Fruit fly (Drosophila melanogaster) whole organism, embryonic: ENCODE data around the gene pigs.
A peak's percentile ranks its signal among the peaks of the same experiment; 100 is the strongest.

ENCODE experiments used
- Abd-B ChIP-seq: fragments of 200-800 bp; sonication (Bioruptor generic); optimal IDR thresholded peaks from 2 replicates; lab custom pipeline; 2018; ENCODE audit warnings: missing biosample characterization, mild to moderate bottlenecking, missing genetic modification characterization, moderate library complexity
- Atf-2 ChIP-seq: fragments of 200-800 bp; sonication (Bioruptor generic); optimal IDR thresholded peaks from 2 replicates; lab custom pipeline; 2016; ENCODE audit warnings: missing biosample characterization, missing genetic modification characterization
- Blimp-1 ChIP-seq: fragments of 200-800 bp; sonication (Bioruptor generic); optimal IDR thresholded peaks from 3 replicates; lab custom pipeline; 2018; ENCODE audit warnings: missing biosample characterization, missing genetic modification characterization, mild to moderate bottlenecking, moderate library complexity, missing genetic modification reagents
- CG10366 ChIP-seq: fragments of 200-800 bp; sonication (Bioruptor generic); IDR thresholded peaks from 2 replicates; pipeline ENCODE4 v1.3.6; 2022; ENCODE audit warnings: missing biosample characterization, missing genetic modification characterization
- CG11247 ChIP-seq: fragments of 200-800 bp; sonication (Bioruptor generic); IDR thresholded peaks from 2 replicates; pipeline ENCODE4 v1.3.6; 2022; ENCODE audit warnings: missing biosample characterization, missing genetic modification characterization
- CG12942 ChIP-seq: fragments of 200-800 bp; sonication (Bioruptor generic); optimal IDR thresholded peaks from 3 replicates; lab custom pipeline; 2016; ENCODE audit warnings: missing biosample characterization, missing genetic modification characterization
- CG13775 ChIP-seq: fragments of 200-800 bp; sonication (Bioruptor generic); optimal IDR thresholded peaks from 3 replicates; lab custom pipeline; 2017; ENCODE audit warnings: missing biosample characterization, mild to moderate bottlenecking, missing genetic modification characterization
- CG14441 ChIP-seq: fragments of 200-800 bp; sonication (Bioruptor generic); IDR thresholded peaks from 2 replicates; pipeline ENCODE4 v1.3.6; 2022; ENCODE audit warnings: missing biosample characterization, missing genetic modification characterization
- CG14667 ChIP-seq: fragments of 200-800 bp; sonication (Bioruptor generic); IDR thresholded peaks from 2 replicates; pipeline ENCODE4 v1.3.6; 2022; ENCODE audit warnings: missing biosample characterization, missing genetic modification characterization
- CG14965 ChIP-seq: fragments of 200-800 bp; sonication (Bioruptor generic); optimal IDR thresholded peaks from 2 replicates; lab custom pipeline; 2016; ENCODE audit warnings: missing biosample characterization, missing genetic modification characterization, borderline replicate concordance
- CG15514 ChIP-seq: fragments of 200-800 bp; sonication (Bioruptor generic); optimal IDR thresholded peaks from 3 replicates; lab custom pipeline; 2017; ENCODE audit warnings: missing biosample characterization, missing genetic modification characterization, mild to moderate bottlenecking, moderate library complexity, missing genetic modification reagents
- CG15601 ChIP-seq: fragments of 200-800 bp; sonication (Bioruptor generic); optimal IDR thresholded peaks from 3 replicates; lab custom pipeline; 2019; ENCODE audit warnings: missing biosample characterization, mild to moderate bottlenecking, missing genetic modification characterization, moderate library complexity
- CG17359 ChIP-seq: fragments of 200-800 bp; sonication (Bioruptor generic); optimal IDR thresholded peaks from 3 replicates; lab custom pipeline; 2018; ENCODE audit warnings: missing biosample characterization, mild to moderate bottlenecking, missing genetic modification characterization, moderate library complexity
- CG17361 ChIP-seq: fragments of 200-800 bp; sonication (Bioruptor generic); IDR thresholded peaks from 3 replicates; pipeline ENCODE4 v1.3.6; 2022; ENCODE audit warnings: missing biosample characterization, missing genetic modification characterization
- CG17829 ChIP-seq: fragments of 200-800 bp; optimal IDR thresholded peaks from 2 replicates; lab custom pipeline; 2019; ENCODE audit warnings: missing biosample characterization, mild to moderate bottlenecking, missing genetic modification characterization, moderate library complexity
- CG32532 ChIP-seq: fragments of 200-800 bp; sonication (Bioruptor generic); IDR thresholded peaks from 2 replicates; pipeline ENCODE4 v1.3.6; 2022; ENCODE audit warnings: missing biosample characterization, missing genetic modification characterization
- CG32767 ChIP-seq: fragments of 200-800 bp; sonication (Bioruptor generic); IDR thresholded peaks from 2 replicates; pipeline ENCODE4 v1.3.6; 2022; ENCODE audit warnings: missing biosample characterization, missing genetic modification characterization
- CG3995 ChIP-seq: fragments of 200-800 bp; sonication (Bioruptor generic); optimal IDR thresholded peaks from 3 replicates; lab custom pipeline; 2016; ENCODE audit warnings: missing biosample characterization, missing genetic modification characterization
- CG4328 ChIP-seq: fragments of 200-800 bp; sonication (Bioruptor generic); optimal IDR thresholded peaks from 3 replicates; lab custom pipeline; 2017; ENCODE audit warnings: missing biosample characterization, missing genetic modification reagents, missing genetic modification characterization
- CG4730 ChIP-seq: fragments of 200-800 bp; sonication (Bioruptor generic); IDR thresholded peaks from 2 replicates; pipeline ENCODE4 v1.3.6; 2022; ENCODE audit warnings: missing biosample characterization, missing genetic modification characterization
- CG5180 ChIP-seq: fragments of 200-800 bp; sonication (Bioruptor generic); optimal IDR thresholded peaks from 3 replicates; lab custom pipeline; 2017; ENCODE audit warnings: missing biosample characterization, missing genetic modification characterization, mild to moderate bottlenecking, moderate library complexity, missing genetic modification reagents
- CG7745 ChIP-seq: fragments of 200-800 bp; sonication (Bioruptor generic); optimal IDR thresholded peaks from 2 replicates; lab custom pipeline; 2018; ENCODE audit warnings: missing biosample characterization, mild to moderate bottlenecking, missing genetic modification characterization, moderate library complexity
- CG8944 ChIP-seq: fragments of 200-800 bp; sonication (Bioruptor generic); optimal IDR thresholded peaks from 3 replicates; lab custom pipeline; 2016; ENCODE audit warnings: missing biosample characterization, missing genetic modification characterization
- CG9876 ChIP-seq: fragments of 200-800 bp; sonication (Bioruptor generic); optimal IDR thresholded peaks from 2 replicates; lab custom pipeline; 2016; ENCODE audit warnings: missing biosample characterization, missing genetic modification characterization
- CTCF ChIP-seq: fragments of 200-800 bp; sonication (Bioruptor generic); optimal IDR thresholded peaks from 2 replicates; lab custom pipeline; 2017; ENCODE audit warnings: missing biosample characterization, mild to moderate bottlenecking, missing genetic modification characterization, moderate library complexity
- Doc3 ChIP-seq: fragments of 200-800 bp; sonication (Bioruptor generic); IDR thresholded peaks from 3 replicates; pipeline ENCODE4 v1.3.6; 2022; ENCODE audit warnings: missing biosample characterization, missing genetic modification characterization; ENCODE audit not compliant: partially characterized antibody
- E2f1 ChIP-seq: fragments of 200-800 bp; sonication (Bioruptor generic); IDR thresholded peaks from 2 replicates; pipeline ENCODE4 v1.3.6; 2022; ENCODE audit warnings: missing biosample characterization, missing genetic modification characterization
- Gsc ChIP-seq: fragments of 200-800 bp; sonication (Bioruptor generic); IDR thresholded peaks from 2 replicates; pipeline ENCODE4 v1.3.6; 2022; ENCODE audit warnings: missing biosample characterization, missing genetic modification characterization
- H2.0 ChIP-seq: fragments of 200-800 bp; sonication (Bioruptor generic); IDR thresholded peaks from 2 replicates; pipeline ENCODE4 v1.3.6; 2022; ENCODE audit warnings: missing biosample characterization, missing genetic modification characterization
- NFAT ChIP-seq: fragments of 200-800 bp; sonication (Bioruptor generic); IDR thresholded peaks from 2 replicates; pipeline ENCODE4 v1.3.6; 2022; ENCODE audit warnings: missing biosample characterization, missing genetic modification characterization
- Oli ChIP-seq: fragments of 200-800 bp; sonication (Bioruptor generic); optimal IDR thresholded peaks from 2 replicates; lab custom pipeline; 2018; ENCODE audit warnings: missing biosample characterization, mild to moderate bottlenecking, missing genetic modification characterization, moderate library complexity
- Sry-β ChIP-seq: fragments of 200-800 bp; sonication (Bioruptor generic); optimal IDR thresholded peaks from 2 replicates; lab custom pipeline; 2018; ENCODE audit warnings: missing biosample characterization, mild to moderate bottlenecking, missing genetic modification characterization, moderate library complexity
- Stat92E ChIP-seq, 3 experiments: fragments of >200 bp in 2 of 3; fragments of 200-800 bp in 1 of 3; sonication (Bioruptor generic) in 1 of 3; optimal IDR thresholded peaks; 2 replicates each; lab custom pipeline; 2017 to 2019; ENCODE audit warnings: missing biosample characterization in 3 of 3, missing genetic modification characterization in 3 of 3, mild to moderate bottlenecking in 1 of 3, moderate library complexity in 1 of 3
- ab ChIP-seq: fragments of 200-800 bp; sonication (Bioruptor generic); optimal IDR thresholded peaks from 2 replicates; lab custom pipeline; 2016; ENCODE audit warnings: missing biosample characterization, missing genetic modification characterization
- az2 ChIP-seq: fragments of 200-800 bp; sonication (Bioruptor generic); optimal IDR thresholded peaks from 3 replicates; lab custom pipeline; 2016; ENCODE audit warnings: missing biosample characterization, missing genetic modification characterization
- bab2 ChIP-seq: fragments of 200-800 bp; sonication (Bioruptor generic); optimal IDR thresholded peaks from 2 replicates; lab custom pipeline; 2016; ENCODE audit warnings: missing biosample characterization, missing genetic modification characterization
- esg ChIP-seq: fragments of 200-800 bp; sonication (Bioruptor generic); conservative IDR thresholded peaks from 2 replicates; pipeline ENCODE4 v1.3.6; 2022; ENCODE audit warnings: missing biosample characterization, missing genetic modification characterization
- eve ChIP-seq, 2 experiments: fragments of >200 bp; optimal IDR thresholded peaks; 2 replicates each; lab custom pipeline; 2017; ENCODE audit warnings: missing biosample characterization in 2 of 2, missing genetic modification characterization in 2 of 2
- fru ChIP-seq: fragments of >200 bp; optimal IDR thresholded peaks from 2 replicates; lab custom pipeline; 2017
- kni ChIP-seq: fragments of 200-800 bp; sonication (Bioruptor generic); optimal IDR thresholded peaks from 3 replicates; lab custom pipeline; 2017; ENCODE audit warnings: mild to moderate bottlenecking, missing biosample characterization, missing genetic modification reagents, missing genetic modification characterization
- knrl ChIP-seq: fragments of 200-800 bp; sonication (Bioruptor generic); IDR thresholded peaks from 3 replicates; pipeline ENCODE4 v1.3.6; 2022; ENCODE audit warnings: missing biosample characterization, missing genetic modification characterization; ENCODE audit not compliant: partially characterized antibody
- pho ChIP-seq: fragments of 200-800 bp; sonication (Bioruptor generic); optimal IDR thresholded peaks from 2 replicates; lab custom pipeline; 2016; ENCODE audit warnings: missing biosample characterization, missing genetic modification characterization
- prd ChIP-seq, 3 experiments: fragments of >200 bp in 2 of 3; fragments of 200-800 bp in 1 of 3; sonication (Bioruptor generic) in 1 of 3; optimal IDR thresholded peaks in 2 of 3; IDR thresholded peaks in 1 of 3; 2 replicates in 2 of 3; 3 replicates in 1 of 3; pipeline versions ENCODE4 v1.3.6 to Lab custom; 2017 to 2022; ENCODE audit warnings: missing biosample characterization in 1 of 3, missing genetic modification characterization in 1 of 3
- rib ChIP-seq: fragments of 200-800 bp; sonication (Bioruptor generic); IDR thresholded peaks from 2 replicates; pipeline ENCODE4 v1.3.6; 2022; ENCODE audit warnings: missing biosample characterization, missing genetic modification characterization
- sens-2 ChIP-seq: fragments of 200-800 bp; sonication (Bioruptor generic); IDR thresholded peaks from 2 replicates; pipeline ENCODE4 v1.3.6; 2022; ENCODE audit warnings: missing biosample characterization, missing genetic modification characterization
- seq ChIP-seq: fragments of 200-800 bp; sonication (Bioruptor generic); IDR thresholded peaks from 2 replicates; pipeline ENCODE4 v1.3.6; 2022; ENCODE audit warnings: missing biosample characterization, missing genetic modification characterization
- sim ChIP-seq: fragments of 200-800 bp; sonication (Bioruptor generic); IDR thresholded peaks from 2 replicates; pipeline ENCODE4 v1.3.6; 2022; ENCODE audit warnings: missing biosample characterization, missing genetic modification characterization
- toy ChIP-seq: fragments of 200-800 bp; sonication (Bioruptor generic); IDR thresholded peaks from 2 replicates; pipeline ENCODE4 v1.3.6; 2022; ENCODE audit warnings: missing biosample characterization, missing genetic modification characterization
- tx ChIP-seq: fragments of 200-800 bp; sonication (Bioruptor generic); optimal IDR thresholded peaks from 2 replicates; lab custom pipeline; 2016; ENCODE audit warnings: missing biosample characterization, missing genetic modification characterization
- zfh1 ChIP-seq: fragments of 200-800 bp; sonication (Bioruptor generic); IDR thresholded peaks from 3 replicates; pipeline ENCODE4 v1.3.6; 2022; ENCODE audit warnings: missing biosample characterization, missing genetic modification characterization

Gene pigs

DNA sequence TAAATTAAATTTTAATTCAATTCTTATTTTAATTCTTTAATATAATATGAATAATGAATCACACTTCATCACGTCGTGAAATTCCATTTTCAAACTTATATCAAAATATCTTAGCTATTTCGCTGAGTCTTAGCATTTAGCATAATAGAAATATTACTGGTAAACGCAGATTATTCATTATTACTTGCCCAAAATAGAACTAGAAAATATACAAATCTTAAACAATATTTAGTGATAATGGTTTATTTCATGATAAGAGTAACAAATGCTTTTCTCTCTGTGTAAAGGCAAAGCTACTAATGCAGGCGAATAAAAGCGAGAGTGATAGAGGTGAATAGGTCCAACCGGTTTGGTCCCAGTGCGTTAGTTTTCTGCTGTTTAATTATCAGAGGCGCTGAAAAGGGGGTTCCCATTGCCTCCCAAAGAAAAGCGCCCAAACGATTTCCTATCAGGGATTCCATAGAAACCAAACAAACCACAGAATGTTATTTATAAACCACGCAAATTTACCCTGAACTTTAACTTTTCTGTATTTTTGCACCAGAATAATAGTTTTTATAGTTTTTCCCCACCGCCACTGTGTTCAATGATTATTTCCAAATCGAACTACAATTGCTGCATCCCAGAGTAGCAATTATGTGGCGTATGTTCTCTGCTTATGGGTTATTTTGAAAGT, 63.2 kb downstream of the pigs start (continued):
- TF ChIP-seq CG11247 (GFP tag; lab: Robert Waterston, UW) (no peak), CG32532 (peak; percentile 72), CG10366 (peak; percentile 24; the same call in 1 of the 2 replicates), bab2 (GFP tag; lab: Kevin White, UChicago) (peak; percentile 0), rib (GFP tag; lab: Robert Waterston, UW) (no peak), CG17829 (tag; lab: Kevin White, UChicago) (peak; percentile 25), CG8944 (GFP tag; lab: Kevin White, UChicago) (peak; percentile 37), CG9876 (GFP tag; lab: Kevin White, UChicago) (no peak), CG3995 (no peak), esg (GFP tag; lab: Robert Waterston, UW) (peak; percentile 28), CG7745 (tag; lab: Kevin White, UChicago) (no peak), Blimp-1 (GFP tag; lab: Kevin White, UChicago) (peak; percentile 97), CG32767 (GFP tag; lab: Robert Waterston, UW) (no peak), az2 (GFP tag; lab: Kevin White, UChicago) (no peak), CG17361 (GFP tag; lab: Robert Waterston, UW) (peak; percentile 58; the same call in 1 of the 3 replicates), seq (peak; percentile 59; the same call in 1 of the 2 replicates), CG5180 (GFP tag; lab: Kevin White, UChicago) (no peak), Atf-2 (GFP tag; lab: Kevin White, UChicago) (peak; percentile 15), tx (GFP tag; lab: Kevin White, UChicago) (no peak), Stat92E (GFP tag; optimal IDR thresholded peaks at IDR 0.05; lab: Kevin White, UChicago) (no peak), Doc3 (GFP tag; lab: Robert Waterston, UW) (no peak), CG13775 (GFP tag; lab: Kevin White, UChicago) (no peak), fru (lab: Kevin White, UChicago) (no peak), H2.0 (peak; percentile 49; the same call in 1 of the 2 replicates), ab (no peak), CG14667 (GFP tag; lab: Robert Waterston, UW) (no peak), toy (GFP tag; lab: Robert Waterston, UW) (no peak), E2f1 (GFP tag; lab: Robert Waterston, UW) (0 out of 2 replicates have a peak, but pooled peaks have one; percentile 40), zfh1 (GFP tag; lab: Robert Waterston, UW) (no peak), prd (optimal IDR thresholded peaks at IDR 0.05; lab: Kevin White, UChicago) (no peak), prd (GFP tag; IDR thresholded peaks at IDR 0.05; lab: Robert Waterston, UW) (peak; percentile 55; the same call in 2 of the 3 replicates), CG17359 (tag; lab: Kevin White, UChicago) (peak; percentile 19), sim (GFP tag; lab: Robert Waterston, UW) (no peak), CG4730 (no peak), CG14965 (GFP tag; lab: Kevin White, UChicago) (no peak), CG4328 (GFP tag; lab: Kevin White, UChicago) (no peak), sens-2 (no peak), CG15514 (GFP tag; lab: Kevin White, UChicago) (peak; percentile 23), Oli (peak; percentile 36), kni (no peak), eve (GFP tag; optimal IDR thresholded peaks at IDR 0.05; lab: Kevin White, UChicago) (peak in 1 of 2 experiments; percentile 59), NFAT (GFP tag; lab: Robert Waterston, UW) (0 out of 2 replicates have a peak, but pooled peaks have one; percentile 47), CG15601 (tag; lab: Kevin White, UChicago) (peak; percentile 5), Sry-β (GFP tag; lab: Kevin White, UChicago) (no peak), CG12942 (GFP tag; lab: Kevin White, UChicago) (no peak), Gsc (GFP tag; lab: Robert Waterston, UW) (no peak), knrl (GFP tag; lab: Robert Waterston, UW) (no peak), Abd-B (peak; percentile 18), pho (GFP tag; lab: Kevin White, UChicago) (peak; percentile 48), CTCF (no peak), CG14441 (GFP tag; lab: Robert Waterston, UW) (peak; percentile 93)
